Worm (Caenorhabditis elegans) whole organism, L4/young adult: ENCODE results near the gene fbxa-51.

Experiments used
- dao-5 ChIP-seq: sonication (generic microtip); optimal IDR thresholded peaks from 2 replicates; lab custom pipeline; 2016; ENCODE audit warnings: missing genotype, missing genetic modification characterization, moderate library complexity, missing compliant biosample characterization
- him-1 ChIP-seq: sonication (generic microtip); optimal IDR thresholded peaks from 2 replicates; lab custom pipeline; 2016; ENCODE audit warnings: missing genotype, missing genetic modification reagents, missing genetic modification characterization, missing compliant biosample characterization

ce11 chrIII:952184-952583, 9.9 kb upstream of the fbxa-51 start, which contains the start of gene fbxa-10:
- TF ChIP-seq him-1 (no peak), dao-5 (tag; lab: Kevin White, UChicago) (no peak)
